Fruit fly (Drosophila melanogaster) whole organism, embryonic: ENCODE data around the gene CG10948.

ENCODE experiments used
- Atf3 ChIP-seq: fragments of 200-800 bp; sonication (Bioruptor generic); optimal IDR thresholded peaks from 3 replicates; lab custom pipeline; 2016; ENCODE audit warnings: missing biosample characterization, missing genetic modification characterization
- CG11093 ChIP-seq: fragments of 200-800 bp; sonication (Bioruptor generic); IDR thresholded peaks from 3 replicates; pipeline ENCODE4 v1.3.6; 2022; ENCODE audit warnings: missing biosample characterization, missing genetic modification characterization
- CG1233 ChIP-seq: fragments of 200-800 bp; sonication (Bioruptor generic); optimal IDR thresholded peaks from 4 replicates; lab custom pipeline; 2018; ENCODE audit warnings: missing biosample characterization, mild to moderate bottlenecking, missing genetic modification characterization
- CG12659 ChIP-seq: fragments of 200-800 bp; sonication (Bioruptor generic); optimal IDR thresholded peaks from 3 replicates; lab custom pipeline; 2017; ENCODE audit warnings: mild to moderate bottlenecking, missing biosample characterization, missing genetic modification reagents, missing genetic modification characterization
- CG12942 ChIP-seq: fragments of 200-800 bp; sonication (Bioruptor generic); optimal IDR thresholded peaks from 3 replicates; lab custom pipeline; 2016; ENCODE audit warnings: missing biosample characterization, missing genetic modification characterization
- CG13123 ChIP-seq: fragments of 200-800 bp; sonication (Bioruptor generic); optimal IDR thresholded peaks from 2 replicates; lab custom pipeline; 2016; ENCODE audit warnings: missing biosample characterization, missing genetic modification characterization
- CG14014 ChIP-seq: fragments of 200-800 bp; sonication (Bioruptor generic); IDR thresholded peaks from 2 replicates; pipeline ENCODE4 v1.3.6; 2022; ENCODE audit warnings: missing biosample characterization, missing genetic modification characterization
- CG18599 ChIP-seq: fragments of 200-800 bp; sonication (Bioruptor generic); optimal IDR thresholded peaks from 3 replicates; lab custom pipeline; 2017; ENCODE audit warnings: missing biosample characterization, missing genetic modification characterization, mild to moderate bottlenecking, moderate library complexity, missing genetic modification reagents
- CG30403 ChIP-seq: fragments of 200-800 bp; sonication (Bioruptor generic); optimal IDR thresholded peaks from 3 replicates; lab custom pipeline; 2016; ENCODE audit warnings: missing biosample characterization, missing genetic modification characterization
- CG32532 ChIP-seq: fragments of 200-800 bp; sonication (Bioruptor generic); IDR thresholded peaks from 2 replicates; pipeline ENCODE4 v1.3.6; 2022; ENCODE audit warnings: missing biosample characterization, missing genetic modification characterization
- CG3281 ChIP-seq: fragments of 200-800 bp; sonication (Bioruptor generic); optimal IDR thresholded peaks from 3 replicates; lab custom pipeline; 2017; ENCODE audit warnings: missing biosample characterization, mild to moderate bottlenecking, missing genetic modification characterization
- CG42726 ChIP-seq: fragments of 200-800 bp; sonication (Bioruptor generic); IDR thresholded peaks from 2 replicates; pipeline ENCODE4 v1.3.6; 2022; ENCODE audit warnings: missing biosample characterization, missing genetic modification characterization; ENCODE audit not compliant: partially characterized antibody
- CG4328 ChIP-seq: fragments of 200-800 bp; sonication (Bioruptor generic); optimal IDR thresholded peaks from 3 replicates; lab custom pipeline; 2017; ENCODE audit warnings: missing biosample characterization, missing genetic modification reagents, missing genetic modification characterization
- CG4617 ChIP-seq: fragments of 200-800 bp; sonication (Bioruptor generic); optimal IDR thresholded peaks from 3 replicates; lab custom pipeline; 2016; ENCODE audit warnings: missing biosample characterization, missing genetic modification characterization, borderline replicate concordance
- CG5245 ChIP-seq: fragments of 200-800 bp; sonication (Bioruptor generic); optimal IDR thresholded peaks from 3 replicates; lab custom pipeline; 2016; ENCODE audit warnings: missing biosample characterization, missing genetic modification characterization
- CG7928 ChIP-seq: fragments of 200-800 bp; sonication (Bioruptor generic); optimal IDR thresholded peaks from 2 replicates; lab custom pipeline; 2017; ENCODE audit warnings: missing biosample characterization, mild to moderate bottlenecking, missing genetic modification characterization
- CG8290 ChIP-seq, 3 experiments: fragments of 200-800 bp; sonication (Bioruptor generic); optimal IDR thresholded peaks; 2 replicates each; lab custom pipeline; 2016 to 2019; ENCODE audit warnings: missing biosample characterization in 3 of 3, missing genetic modification characterization in 3 of 3, mild to moderate bottlenecking in 2 of 3, moderate library complexity in 1 of 3
- Dip2 ChIP-seq: fragments of 200-800 bp; sonication (Bioruptor generic); IDR thresholded peaks from 2 replicates; pipeline ENCODE4 v1.3.6; 2022; ENCODE audit warnings: missing biosample characterization, missing genetic modification characterization
- Doc2 ChIP-seq: fragments of 200-800 bp; sonication (Bioruptor generic); IDR thresholded peaks from 2 replicates; pipeline ENCODE4 v1.3.6; 2022; ENCODE audit warnings: missing biosample characterization, missing genetic modification characterization
- Doc3 ChIP-seq: fragments of 200-800 bp; sonication (Bioruptor generic); IDR thresholded peaks from 3 replicates; pipeline ENCODE4 v1.3.6; 2022; ENCODE audit warnings: missing biosample characterization, missing genetic modification characterization; ENCODE audit not compliant: partially characterized antibody
- GATAe ChIP-seq: fragments of 200-800 bp; sonication (Bioruptor generic); conservative IDR thresholded peaks from 2 replicates; pipeline ENCODE4 v1.3.6; 2022; ENCODE audit warnings: missing biosample characterization, missing genetic modification characterization
- Gsc ChIP-seq: fragments of 200-800 bp; sonication (Bioruptor generic); IDR thresholded peaks from 2 replicates; pipeline ENCODE4 v1.3.6; 2022; ENCODE audit warnings: missing biosample characterization, missing genetic modification characterization
- Oaz ChIP-seq: fragments of 200-800 bp; sonication (Bioruptor generic); IDR thresholded peaks from 2 replicates; pipeline ENCODE4 v1.3.6; 2022; ENCODE audit warnings: missing biosample characterization, missing genetic modification characterization
- Scr ChIP-seq: fragments of 200-800 bp; sonication (Bioruptor generic); IDR thresholded peaks from 2 replicates; pipeline ENCODE4 v1.3.6; 2022; ENCODE audit warnings: missing biosample characterization, missing genetic modification characterization; ENCODE audit not compliant: partially characterized antibody
- Six4 ChIP-seq: fragments of 200-800 bp; sonication (Bioruptor generic); optimal IDR thresholded peaks from 2 replicates; lab custom pipeline; 2016; ENCODE audit warnings: missing biosample characterization, missing genetic modification characterization
- Stat92E ChIP-seq, 3 experiments: fragments of >200 bp in 2 of 3; fragments of 200-800 bp in 1 of 3; sonication (Bioruptor generic) in 1 of 3; optimal IDR thresholded peaks; 2 replicates each; lab custom pipeline; 2017 to 2019; ENCODE audit warnings: missing biosample characterization in 3 of 3, missing genetic modification characterization in 3 of 3, mild to moderate bottlenecking in 1 of 3, moderate library complexity in 1 of 3
- ab ChIP-seq: fragments of 200-800 bp; sonication (Bioruptor generic); optimal IDR thresholded peaks from 2 replicates; lab custom pipeline; 2016; ENCODE audit warnings: missing biosample characterization, missing genetic modification characterization
- aop ChIP-seq: fragments of 200-800 bp; sonication (Bioruptor generic); IDR thresholded peaks from 2 replicates; pipeline ENCODE4 v1.3.6; 2022; ENCODE audit warnings: missing biosample characterization, missing genetic modification characterization
- ato ChIP-seq: fragments of 200-800 bp; sonication (Bioruptor generic); IDR thresholded peaks from 2 replicates; pipeline ENCODE4 v1.3.6; 2022; ENCODE audit warnings: missing biosample characterization, missing genetic modification characterization; ENCODE audit not compliant: partially characterized antibody
- br ChIP-seq: fragments of >200 bp; optimal IDR thresholded peaks from 2 replicates; lab custom pipeline; 2017
- ci ChIP-seq: fragments of 200-800 bp; sonication (Bioruptor generic); IDR thresholded peaks from 3 replicates; pipeline ENCODE4 v1.3.6; 2022; ENCODE audit warnings: missing biosample characterization, missing genetic modification characterization
- croc ChIP-seq: fragments of 200-800 bp; sonication (Bioruptor generic); conservative IDR thresholded peaks from 3 replicates; pipeline ENCODE4 v1.3.6; 2022; ENCODE audit warnings: missing biosample characterization, missing genetic modification characterization
- en ChIP-seq: fragments of 200-800 bp; sonication (Bioruptor generic); optimal IDR thresholded peaks from 2 replicates; lab custom pipeline; 2016; ENCODE audit warnings: missing biosample characterization, missing genetic modification characterization
- fu2 ChIP-seq: fragments of 200-800 bp; sonication (Bioruptor generic); optimal IDR thresholded peaks from 2 replicates; lab custom pipeline; 2016; ENCODE audit warnings: missing biosample characterization, missing genetic modification characterization
- lov ChIP-seq, 2 experiments: fragments of 200-800 bp in 1 of 2; fragments of >200 bp in 1 of 2; sonication (Bioruptor generic) in 1 of 2; IDR thresholded peaks in 1 of 2; optimal IDR thresholded peaks in 1 of 2; 2 replicates in 1 of 2; 3 replicates in 1 of 2; pipeline versions ENCODE4 v1.3.6 to Lab custom; 2017 to 2022; ENCODE audit warnings: missing biosample characterization in 1 of 2, missing genetic modification characterization in 1 of 2
- luna ChIP-seq: fragments of 200-800 bp; sonication (Bioruptor generic); optimal IDR thresholded peaks from 2 replicates; lab custom pipeline; 2016; ENCODE audit warnings: missing biosample characterization, missing genetic modification characterization
- prd ChIP-seq, 3 experiments: fragments of >200 bp in 2 of 3; fragments of 200-800 bp in 1 of 3; sonication (Bioruptor generic) in 1 of 3; optimal IDR thresholded peaks in 2 of 3; IDR thresholded peaks in 1 of 3; 2 replicates in 2 of 3; 3 replicates in 1 of 3; pipeline versions ENCODE4 v1.3.6 to Lab custom; 2017 to 2022; ENCODE audit warnings: missing biosample characterization in 1 of 3, missing genetic modification characterization in 1 of 3
- rib ChIP-seq: fragments of 200-800 bp; sonication (Bioruptor generic); IDR thresholded peaks from 2 replicates; pipeline ENCODE4 v1.3.6; 2022; ENCODE audit warnings: missing biosample characterization, missing genetic modification characterization
- sens ChIP-seq: fragments of 200-800 bp; sonication (Bioruptor generic); peaks from one replicate; lab custom pipeline; 2016; ENCODE audit warnings: missing biosample characterization, missing genetic modification characterization
- shn ChIP-seq: fragments of 200-800 bp; sonication (Bioruptor generic); optimal IDR thresholded peaks from 3 replicates; lab custom pipeline; 2016; ENCODE audit warnings: missing biosample characterization, missing genetic modification characterization
- slbo ChIP-seq: fragments of 200-800 bp; sonication (Bioruptor generic); IDR thresholded peaks from 2 replicates; pipeline ENCODE4 v1.3.6; 2022; ENCODE audit warnings: missing biosample characterization, missing genetic modification characterization
- so ChIP-seq: fragments of 200-800 bp; sonication (Bioruptor generic); IDR thresholded peaks from 3 replicates; pipeline ENCODE4 v1.3.6; 2022; ENCODE audit warnings: missing biosample characterization, missing genetic modification characterization
- sr ChIP-seq: fragments of 200-800 bp; sonication (Bioruptor generic); IDR thresholded peaks from 3 replicates; pipeline ENCODE4 v1.3.6; 2022; ENCODE audit warnings: missing biosample characterization, missing genetic modification characterization
- stwl ChIP-seq: fragments of 200-800 bp; sonication (Bioruptor generic); optimal IDR thresholded peaks from 3 replicates; lab custom pipeline; 2018; ENCODE audit warnings: missing biosample characterization, mild to moderate bottlenecking, missing genetic modification characterization, moderate library complexity
- tin ChIP-seq: fragments of 200-800 bp; sonication (Bioruptor generic); optimal IDR thresholded peaks from 3 replicates; lab custom pipeline; 2016; ENCODE audit warnings: missing biosample characterization, missing genetic modification characterization
- ttk ChIP-seq: fragments of 200-800 bp; sonication (Bioruptor generic); IDR thresholded peaks from 2 replicates; pipeline ENCODE4 v2.1.2; 2022; ENCODE audit warnings: missing biosample characterization, missing genetic modification characterization

Gene CG10948

DNA sequence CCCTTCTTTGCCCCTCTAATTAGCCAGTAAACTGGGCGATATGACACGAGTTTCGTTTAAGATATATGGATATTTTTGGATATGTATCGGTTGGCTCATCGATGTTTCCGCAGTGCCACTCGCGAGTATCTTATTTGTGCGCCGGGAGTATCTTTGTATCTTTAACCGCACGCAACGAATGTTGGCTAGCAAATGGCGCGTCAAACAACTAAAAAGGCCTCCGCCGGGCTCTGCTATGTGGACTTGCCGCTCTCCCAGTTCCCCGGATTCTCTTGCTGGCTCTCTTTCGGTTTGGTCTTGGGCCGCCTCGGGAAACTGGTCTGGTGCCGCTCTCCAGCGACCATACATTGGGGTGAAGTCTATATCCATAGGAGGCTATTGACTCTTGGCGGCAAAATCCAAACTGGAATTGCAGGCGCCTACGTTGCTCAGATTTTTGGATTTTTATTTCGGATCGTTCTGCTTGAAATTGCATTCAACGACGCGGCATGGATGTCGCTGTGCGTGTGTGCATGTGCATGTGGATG is 17.5 kb downstream of the CG10948 start (continued):
- TF ChIP-seq en (GFP tag; lab: Kevin White, UChicago), result no peak
- TF ChIP-seq CG3281 (GFP tag; lab: Kevin White, UChicago), result no peak
- TF ChIP-seq CG12659 (GFP tag; lab: Kevin White, UChicago), result no peak
- no peak for TF ChIP-seq CG8290 (GFP tag; optimal IDR thresholded peaks at IDR 0.05; lab: Kevin White, UChicago)
- TF ChIP-seq CG8290 (tag; optimal IDR thresholded peaks at IDR 0.05; lab: Kevin White, UChicago), result peak in 1 of 2 experiments; percentile 45
- no peak for TF ChIP-seq prd (optimal IDR thresholded peaks at IDR 0.05; lab: Kevin White, UChicago)
- no peak for TF ChIP-seq prd (GFP tag; IDR thresholded peaks at IDR 0.05; lab: Robert Waterston, UW)
- TF ChIP-seq CG1233 (GFP tag; lab: Kevin White, UChicago), result peak; percentile 28
- no peak for TF ChIP-seq fu2 (GFP tag; lab: Kevin White, UChicago)
- no peak for TF ChIP-seq CG30403 (GFP tag; lab: Kevin White, UChicago)
- no peak for TF ChIP-seq lov (optimal IDR thresholded peaks at IDR 0.05; lab: Kevin White, UChicago)
- TF ChIP-seq lov (GFP tag; IDR thresholded peaks at IDR 0.05; lab: Robert Waterston, UW), result no peak
- no peak for TF ChIP-seq croc (GFP tag; lab: Robert Waterston, UW)
- no peak for TF ChIP-seq Doc3 (GFP tag; lab: Robert Waterston, UW)
- 0 out of 2 replicates have a peak, but pooled peaks have one; percentile 20 for TF ChIP-seq rib (GFP tag; lab: Robert Waterston, UW)
- 0 out of 2 replicates have a peak, but pooled peaks have one; percentile 31 for TF ChIP-seq Scr (GFP tag; lab: Robert Waterston, UW)
- no peak for TF ChIP-seq CG11093
- TF ChIP-seq Oaz, result no peak
- TF ChIP-seq Atf3, result no peak
- TF ChIP-seq Dip2, result no peak
- no peak for TF ChIP-seq shn (GFP tag; lab: Kevin White, UChicago)
- TF ChIP-seq Stat92E (GFP tag; optimal IDR thresholded peaks at IDR 0.05; lab: Kevin White, UChicago), result peak in 1 of 3 experiments; percentile 23
- no peak for TF ChIP-seq CG4328 (GFP tag; lab: Kevin White, UChicago)
- TF ChIP-seq CG13123, result no peak
- no peak for TF ChIP-seq GATAe (GFP tag; lab: Robert Waterston, UW)
- no peak for TF ChIP-seq stwl
- TF ChIP-seq Gsc, result no peak
- no peak for TF ChIP-seq CG7928 (GFP tag; lab: Kevin White, UChicago)
- TF ChIP-seq sr (GFP tag; lab: Robert Waterston, UW), result no peak; the same call in 2 of the 3 replicates
- no peak for TF ChIP-seq CG42726 (GFP tag; lab: Robert Waterston, UW)
- no peak for TF ChIP-seq ttk (GFP tag; lab: Robert Waterston, UW)
- TF ChIP-seq tin, result no peak
- no peak for TF ChIP-seq Six4
- peak; percentile 46; the same call in 1 of the 3 replicates for TF ChIP-seq so (GFP tag; lab: Robert Waterston, UW)
- peak; percentile 43; the same call in 1 of the 2 replicates for TF ChIP-seq CG32532 (GFP tag; lab: Robert Waterston, UW)
- no peak for TF ChIP-seq CG4617
- peak; percentile 78; the same call in 2 of the 3 replicates for TF ChIP-seq ci (GFP tag; lab: Robert Waterston, UW)
- no peak for TF ChIP-seq CG12942 (GFP tag; lab: Kevin White, UChicago)
- TF ChIP-seq luna (GFP tag; lab: Kevin White, UChicago), result no peak
- TF ChIP-seq Doc2 (GFP tag; lab: Robert Waterston, UW), result no peak
- 0 out of 2 replicates have a peak, but pooled peaks have one; percentile 3 for TF ChIP-seq slbo (GFP tag; lab: Robert Waterston, UW)
- no peak for TF ChIP-seq CG5245 (GFP tag; lab: Kevin White, UChicago)
- no peak for TF ChIP-seq ato
- TF ChIP-seq aop (GFP tag; lab: Robert Waterston, UW), result no peak
- peak; percentile 69 for TF ChIP-seq sens (GFP tag; lab: Kevin White, UChicago)
- peak; percentile 0 for TF ChIP-seq CG18599 (GFP tag; lab: Kevin White, UChicago)
- no peak for TF ChIP-seq ab (GFP tag; lab: Kevin White, UChicago)
- no peak for TF ChIP-seq br
- TF ChIP-seq CG14014, result no peak; the same call in 1 of the 2 replicates
